Fruit fly (Drosophila melanogaster) whole organism, embryonic: Measurements from ENCODE around the gene aop.

Experiments
- Aef1 ChIP-seq: fragments of 200-800 bp; sonication (Bioruptor generic); IDR thresholded peaks from 3 replicates; pipeline ENCODE4 v1.3.6; 2022; ENCODE audit warnings: missing biosample characterization, missing genetic modification characterization
- Atf-2 ChIP-seq: fragments of 200-800 bp; sonication (Bioruptor generic); optimal IDR thresholded peaks from 2 replicates; lab custom pipeline; 2016; ENCODE audit warnings: missing biosample characterization, missing genetic modification characterization
- Awh ChIP-seq: fragments of 200-800 bp; sonication (Bioruptor generic); IDR thresholded peaks from 2 replicates; pipeline ENCODE4, ENCODE4 v1.3.6; 2022; ENCODE audit warnings: missing biosample characterization, missing genetic modification characterization
- C15 ChIP-seq: fragments of 200-800 bp; sonication (Bioruptor generic); IDR thresholded peaks from 3 replicates; pipeline ENCODE4 v1.3.6; 2022; ENCODE audit warnings: missing biosample characterization, missing genetic modification characterization
- CG12104 ChIP-seq: fragments of 200-800 bp; sonication (Bioruptor generic); optimal IDR thresholded peaks from 3 replicates; lab custom pipeline; 2016; ENCODE audit warnings: missing biosample characterization, missing genetic modification characterization
- CG12236 ChIP-seq: fragments of 200-800 bp; sonication (Bioruptor generic); optimal IDR thresholded peaks from 2 replicates; lab custom pipeline; 2016; ENCODE audit warnings: missing biosample characterization, missing genetic modification characterization
- CG12299 ChIP-seq: fragments of 200-800 bp; sonication (Bioruptor generic); optimal IDR thresholded peaks from 2 replicates; lab custom pipeline; 2018; ENCODE audit warnings: missing biosample characterization, mild to moderate bottlenecking, missing genetic modification characterization
- CG12391 ChIP-seq: fragments of 200-800 bp; sonication (Bioruptor generic); optimal IDR thresholded peaks from 3 replicates; lab custom pipeline; 2018; ENCODE audit warnings: missing biosample characterization, mild to moderate bottlenecking, missing genetic modification characterization, moderate library complexity
- CG13287 ChIP-seq: fragments of 200-800 bp; sonication (Bioruptor generic); IDR thresholded peaks from 2 replicates; pipeline ENCODE4 v1.3.6; 2022; ENCODE audit warnings: missing biosample characterization, missing genetic modification characterization; ENCODE audit not compliant: partially characterized antibody
- CG14441 ChIP-seq: fragments of 200-800 bp; sonication (Bioruptor generic); IDR thresholded peaks from 2 replicates; pipeline ENCODE4 v1.3.6; 2022; ENCODE audit warnings: missing biosample characterization, missing genetic modification characterization
- CG15696 ChIP-seq: fragments of 200-800 bp; sonication (Bioruptor generic); optimal IDR thresholded peaks from 2 replicates; lab custom pipeline; 2019; ENCODE audit warnings: missing biosample characterization, mild to moderate bottlenecking, missing genetic modification characterization, moderate library complexity
- CG1792 ChIP-seq: fragments of 200-800 bp; sonication (Bioruptor generic); optimal IDR thresholded peaks from 2 replicates; lab custom pipeline; 2016; ENCODE audit warnings: missing biosample characterization, missing genetic modification characterization
- CG18476 ChIP-seq: fragments of 200-800 bp; sonication (Bioruptor generic); optimal IDR thresholded peaks from 2 replicates; lab custom pipeline; 2016; ENCODE audit warnings: missing biosample characterization, mild to moderate bottlenecking, missing genetic modification characterization
- CG2120 ChIP-seq: fragments of 200-800 bp; sonication (Bioruptor generic); optimal IDR thresholded peaks from 3 replicates; lab custom pipeline; 2016; ENCODE audit warnings: missing biosample characterization, missing genetic modification characterization
- CG31365 ChIP-seq: fragments of 200-800 bp; sonication (Bioruptor generic); optimal IDR thresholded peaks from 2 replicates; lab custom pipeline; 2018; ENCODE audit warnings: missing biosample characterization, mild to moderate bottlenecking, missing genetic modification characterization
- CG3281 ChIP-seq: fragments of 200-800 bp; sonication (Bioruptor generic); optimal IDR thresholded peaks from 3 replicates; lab custom pipeline; 2017; ENCODE audit warnings: missing biosample characterization, mild to moderate bottlenecking, missing genetic modification characterization
- CG34422 ChIP-seq: fragments of 200-800 bp; sonication (Bioruptor generic); IDR thresholded peaks from 3 replicates; pipeline ENCODE4 v1.3.6; 2022; ENCODE audit warnings: missing biosample characterization, missing genetic modification characterization
- CG6254 ChIP-seq: fragments of 200-800 bp; sonication (Bioruptor generic); optimal IDR thresholded peaks from 3 replicates; lab custom pipeline; 2017; ENCODE audit warnings: mild to moderate bottlenecking, missing biosample characterization, missing genetic modification reagents, missing genetic modification characterization
- CG8281 ChIP-seq: fragments of 200-800 bp; sonication (Bioruptor generic); optimal IDR thresholded peaks from 2 replicates; lab custom pipeline; 2018; ENCODE audit warnings: missing biosample characterization, mild to moderate bottlenecking, missing genetic modification characterization, moderate library complexity
- CG8478 ChIP-seq: fragments of >200 bp; optimal IDR thresholded peaks from 2 replicates; lab custom pipeline; 2018
- CG9609 ChIP-seq: fragments of 200-800 bp; sonication (Bioruptor generic); optimal IDR thresholded peaks from 3 replicates; lab custom pipeline; 2016; ENCODE audit warnings: missing biosample characterization, missing genetic modification characterization
- CG9876 ChIP-seq: fragments of 200-800 bp; sonication (Bioruptor generic); optimal IDR thresholded peaks from 2 replicates; lab custom pipeline; 2016; ENCODE audit warnings: missing biosample characterization, missing genetic modification characterization
- Dbx ChIP-seq: fragments of 200-800 bp; sonication (Bioruptor generic); IDR thresholded peaks from 3 replicates; pipeline ENCODE4 v1.3.6; 2022; ENCODE audit warnings: missing biosample characterization, missing genetic modification characterization
- E2f2 ChIP-seq: fragments of 200-800 bp; sonication (Bioruptor generic); IDR thresholded peaks from 2 replicates; pipeline ENCODE4 v1.3.6; 2022; ENCODE audit warnings: missing biosample characterization, missing genetic modification characterization
- HHEX ChIP-seq: fragments of 200-800 bp; sonication (Bioruptor generic); optimal IDR thresholded peaks from 3 replicates; lab custom pipeline; 2017; ENCODE audit warnings: missing biosample characterization, mild to moderate bottlenecking, missing genetic modification characterization, missing genetic modification reagents
- Jarid2 ChIP-seq: fragments of 200-800 bp; sonication (Bioruptor generic); optimal IDR thresholded peaks from 3 replicates; lab custom pipeline; 2017; ENCODE audit warnings: mild to moderate bottlenecking, missing biosample characterization, missing genetic modification reagents, missing genetic modification characterization
- Lpt ChIP-seq: fragments of >200 bp; optimal IDR thresholded peaks from 2 replicates; lab custom pipeline; 2018; ENCODE audit warnings: missing biosample characterization, missing genetic modification characterization
- MTF-1 ChIP-seq: fragments of 200-800 bp; sonication (Bioruptor generic); optimal IDR thresholded peaks from 2 replicates; lab custom pipeline; 2018; ENCODE audit warnings: missing biosample characterization, mild to moderate bottlenecking, missing genetic modification characterization, borderline replicate concordance
- Nf-YB ChIP-seq: fragments of 200-800 bp; sonication (Bioruptor generic); optimal IDR thresholded peaks from 3 replicates; lab custom pipeline; 2019; ENCODE audit warnings: missing biosample characterization, mild to moderate bottlenecking, missing genetic modification characterization, moderate library complexity
- PHDP ChIP-seq: fragments of 200-800 bp; sonication (Bioruptor generic); optimal IDR thresholded peaks from 3 replicates; lab custom pipeline; 2018; ENCODE audit warnings: missing biosample characterization, mild to moderate bottlenecking, missing genetic modification characterization, moderate library complexity
- btn ChIP-seq: fragments of 200-800 bp; sonication (Bioruptor generic); optimal IDR thresholded peaks from 2 replicates; lab custom pipeline; 2016; ENCODE audit warnings: missing biosample characterization, missing genetic modification characterization
- chm ChIP-seq: fragments of 200-800 bp; sonication (Bioruptor generic); IDR thresholded peaks from 2 replicates; pipeline ENCODE4 v1.3.6; 2022; ENCODE audit warnings: missing biosample characterization, missing genetic modification characterization
- ci ChIP-seq: fragments of 200-800 bp; sonication (Bioruptor generic); IDR thresholded peaks from 3 replicates; pipeline ENCODE4 v1.3.6; 2022; ENCODE audit warnings: missing biosample characterization, missing genetic modification characterization
- corto ChIP-seq: fragments of 200-800 bp; sonication (Bioruptor generic); optimal IDR thresholded peaks from 2 replicates; lab custom pipeline; 2016; ENCODE audit warnings: missing biosample characterization, mild to moderate bottlenecking, missing genetic modification characterization, moderate library complexity
- crol ChIP-seq: fragments of 200-800 bp; sonication (Bioruptor generic); IDR thresholded peaks from 2 replicates; pipeline ENCODE4 v1.3.6; 2022; ENCODE audit warnings: missing biosample characterization, missing genetic modification characterization
- dm ChIP-seq: fragments of 200-800 bp; sonication (Bioruptor generic); optimal IDR thresholded peaks from 3 replicates; lab custom pipeline; 2016; ENCODE audit warnings: missing biosample characterization, missing genetic modification characterization
- esg ChIP-seq: fragments of 200-800 bp; sonication (Bioruptor generic); conservative IDR thresholded peaks from 2 replicates; pipeline ENCODE4 v1.3.6; 2022; ENCODE audit warnings: missing biosample characterization, missing genetic modification characterization
- hkb ChIP-seq, 2 experiments: fragments of 200-800 bp in 1 of 2; fragments of >200 bp in 1 of 2; sonication (Bioruptor generic) in 1 of 2; IDR thresholded peaks in 1 of 2; optimal IDR thresholded peaks in 1 of 2; 2 replicates each; pipeline versions ENCODE4 v1.3.6 to Lab custom; 2017 to 2022; ENCODE audit warnings: missing biosample characterization in 1 of 2, missing genetic modification characterization in 1 of 2
- lov ChIP-seq, 2 experiments: fragments of 200-800 bp in 1 of 2; fragments of >200 bp in 1 of 2; sonication (Bioruptor generic) in 1 of 2; IDR thresholded peaks in 1 of 2; optimal IDR thresholded peaks in 1 of 2; 2 replicates in 1 of 2; 3 replicates in 1 of 2; pipeline versions ENCODE4 v1.3.6 to Lab custom; 2017 to 2022; ENCODE audit warnings: missing biosample characterization in 1 of 2, missing genetic modification characterization in 1 of 2
- maf-S ChIP-seq: fragments of 200-800 bp; sonication (Bioruptor generic); optimal IDR thresholded peaks from 2 replicates; lab custom pipeline; 2016; ENCODE audit warnings: missing biosample characterization, missing genetic modification characterization
- mld ChIP-seq: fragments of 200-800 bp; sonication (Bioruptor generic); IDR thresholded peaks from 3 replicates; pipeline ENCODE4 v1.3.6; 2022; ENCODE audit warnings: missing biosample characterization, missing genetic modification characterization; ENCODE audit not compliant: partially characterized antibody
- org-1 ChIP-seq: fragments of 200-800 bp; sonication (Bioruptor generic); optimal IDR thresholded peaks from 2 replicates; lab custom pipeline; 2017; ENCODE audit warnings: missing biosample characterization, missing genetic modification characterization
- pan ChIP-seq, 4 experiments: fragments of >200 bp in 3 of 4; fragments of 200-800 bp in 1 of 4; sonication (Bioruptor generic) in 1 of 4; optimal IDR thresholded peaks in 3 of 4; IDR thresholded peaks in 1 of 4; 2 replicates each; pipeline versions ENCODE4 v1.3.6 to Lab custom; 2017 to 2022; ENCODE audit warnings: missing biosample characterization in 2 of 4, missing genetic modification characterization in 2 of 4, mixed read lengths in 1 of 4
- rib ChIP-seq: fragments of 200-800 bp; sonication (Bioruptor generic); IDR thresholded peaks from 2 replicates; pipeline ENCODE4 v1.3.6; 2022; ENCODE audit warnings: missing biosample characterization, missing genetic modification characterization
- sob ChIP-seq: fragments of 200-800 bp; sonication (Bioruptor generic); IDR thresholded peaks from 2 replicates; pipeline ENCODE4 v1.3.6; 2022; ENCODE audit warnings: missing biosample characterization, missing genetic modification characterization
- ssp ChIP-seq: fragments of 200-800 bp; sonication (Bioruptor generic); IDR thresholded peaks from 2 replicates; pipeline ENCODE4 v1.3.6; 2022; ENCODE audit warnings: missing biosample characterization, missing genetic modification characterization
- sug ChIP-seq: fragments of 200-800 bp; optimal IDR thresholded peaks from 2 replicates; lab custom pipeline; 2019; ENCODE audit warnings: missing biosample characterization, mild to moderate bottlenecking, missing genetic modification characterization, moderate library complexity
- twi ChIP-seq: fragments of 200-800 bp; optimal IDR thresholded peaks from 2 replicates; lab custom pipeline; 2019; ENCODE audit warnings: missing biosample characterization, mild to moderate bottlenecking, missing genetic modification characterization, moderate library complexity
- unc-4 ChIP-seq: fragments of 200-800 bp; sonication (Bioruptor generic); IDR thresholded peaks from 2 replicates; pipeline ENCODE4 v1.3.6; 2022; ENCODE audit warnings: missing biosample characterization, missing genetic modification characterization; ENCODE audit not compliant: partially characterized antibody

Gene aop

DNA sequence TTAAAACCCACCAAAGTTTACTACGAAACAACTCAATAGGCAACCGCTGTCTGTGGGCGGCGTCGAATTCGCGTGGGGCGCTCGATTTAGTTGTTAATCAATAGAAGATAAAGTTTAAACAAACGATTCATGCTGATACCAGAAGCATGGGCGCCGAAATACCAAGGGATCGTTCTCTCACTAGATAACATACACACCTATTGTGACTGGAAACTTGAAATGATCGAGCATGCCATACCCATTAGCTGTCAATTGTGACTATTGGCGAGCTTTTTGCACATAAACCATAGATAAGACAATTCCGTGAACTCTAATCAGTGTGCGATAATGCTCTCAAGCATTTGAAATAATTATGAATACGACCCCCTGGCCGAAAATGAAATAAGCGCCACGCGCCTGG, 812 bp upstream of the aop start (continued):
- TF ChIP-seq HHEX (GFP tag; lab: Kevin White, UChicago): peak; percentile 78
- peak; percentile 55; the same call in 1 of the 3 replicates for TF ChIP-seq CG34422 (GFP tag; lab: Robert Waterston, UW)
- peak; percentile 82 for TF ChIP-seq CG9609 (GFP tag; lab: Kevin White, UChicago)
- TF ChIP-seq Dbx: peak; percentile 73; the same call in 2 of the 3 replicates
- peak; percentile 48 for TF ChIP-seq CG18476 (GFP tag; lab: Kevin White, UChicago)
- TF ChIP-seq CG12391 (tag; lab: Kevin White, UChicago): peak; percentile 59
- TF ChIP-seq CG15696 (tag; lab: Kevin White, UChicago): peak; percentile 14
- TF ChIP-seq chm (GFP tag; lab: Robert Waterston, UW): peak; percentile 64
- peak; percentile 63 for TF ChIP-seq Aef1 (GFP tag; lab: Robert Waterston, UW)
- peak; percentile 59; the same call in 1 of the 2 replicates for TF ChIP-seq esg (GFP tag; lab: Robert Waterston, UW)
- TF ChIP-seq sug (tag; lab: Kevin White, UChicago): peak; percentile 99
- no peak for TF ChIP-seq CG8478 (lab: Kevin White, UChicago)
- peak; percentile 80 for TF ChIP-seq maf-S (GFP tag; lab: Kevin White, UChicago)
- TF ChIP-seq CG1792 (GFP tag; lab: Kevin White, UChicago): peak; percentile 69
- TF ChIP-seq CG31365 (tag; lab: Kevin White, UChicago): peak; percentile 45
- peak; percentile 43; the same call in 1 of the 2 replicates for TF ChIP-seq E2f2
- TF ChIP-seq CG6254: peak; percentile 23
- peak; percentile 49 for TF ChIP-seq ssp (GFP tag; lab: Robert Waterston, UW)
- peak; percentile 8 for TF ChIP-seq CG12236
- TF ChIP-seq rib (GFP tag; lab: Robert Waterston, UW): peak; percentile 83
- peak; percentile 50 for TF ChIP-seq Awh (GFP tag; lab: Robert Waterston, UW)
- TF ChIP-seq hkb (optimal IDR thresholded peaks at IDR 0.05; lab: Kevin White, UChicago): no peak
- peak; percentile 73 for TF ChIP-seq hkb (GFP tag; IDR thresholded peaks at IDR 0.05; lab: Robert Waterston, UW)
- TF ChIP-seq sob (GFP tag; lab: Robert Waterston, UW): peak; percentile 74
- TF ChIP-seq CG3281 (GFP tag; lab: Kevin White, UChicago): peak; percentile 60
- TF ChIP-seq btn (GFP tag; lab: Kevin White, UChicago): peak; percentile 56
- TF ChIP-seq CG2120: peak; percentile 91
- TF ChIP-seq unc-4 (GFP tag; lab: Robert Waterston, UW): no peak
- TF ChIP-seq CG9876 (GFP tag; lab: Kevin White, UChicago): peak; percentile 27
- peak; percentile 73 for TF ChIP-seq PHDP (tag; lab: Kevin White, UChicago)
- TF ChIP-seq org-1 (GFP tag; lab: Kevin White, UChicago): peak; percentile 65
- TF ChIP-seq CG14441 (GFP tag; lab: Robert Waterston, UW): peak; percentile 63; the same call in 1 of the 2 replicates
- TF ChIP-seq lov (optimal IDR thresholded peaks at IDR 0.05; lab: Kevin White, UChicago): no peak
- no peak for TF ChIP-seq lov (GFP tag; IDR thresholded peaks at IDR 0.05; lab: Robert Waterston, UW)
- TF ChIP-seq C15 (GFP tag; lab: Robert Waterston, UW): 0 out of 3 replicates have a peak, but pooled peaks have one; percentile 38
- peak; percentile 40 for TF ChIP-seq CG12299 (tag; lab: Kevin White, UChicago)
- TF ChIP-seq pan (optimal IDR thresholded peaks at IDR 0.05; lab: Kevin White, UChicago): no peak
- TF ChIP-seq pan (GFP tag; optimal IDR thresholded peaks at IDR 0.05 in 1 of 2, IDR thresholded peaks at IDR 0.05 in 1 of 2): peak in 1 of 2 experiments; percentile 75
- TF ChIP-seq Lpt (GFP tag; lab: Kevin White, UChicago): no peak
- peak; percentile 71 for TF ChIP-seq Atf-2 (GFP tag; lab: Kevin White, UChicago)
- no peak for TF ChIP-seq CG12104 (GFP tag; lab: Kevin White, UChicago)
- TF ChIP-seq corto (GFP tag; lab: Kevin White, UChicago): no peak
- TF ChIP-seq MTF-1: no peak
- peak; percentile 64; the same call in 2 of the 3 replicates for TF ChIP-seq ci (GFP tag; lab: Robert Waterston, UW)
- no peak for TF ChIP-seq twi (tag; lab: Kevin White, UChicago)
- peak; percentile 39 for TF ChIP-seq Jarid2 (GFP tag; lab: Kevin White, UChicago)
- TF ChIP-seq crol (GFP tag; lab: Robert Waterston, UW): no peak
- TF ChIP-seq CG13287 (GFP tag; lab: Robert Waterston, UW): no peak; the same call in 1 of the 2 replicates
- TF ChIP-seq mld (GFP tag; lab: Robert Waterston, UW): no peak
- peak; percentile 28 for TF ChIP-seq dm
- TF ChIP-seq CG8281 (tag; lab: Kevin White, UChicago): peak; percentile 45
- peak; percentile 46 for TF ChIP-seq Nf-YB
